Fruit fly (Drosophila melanogaster) whole organism, embryonic: Measurements from ENCODE around the gene CG43980.

Source experiments
- BEAF-32 ChIP-seq: fragments of 200-800 bp; sonication (Bioruptor generic); optimal IDR thresholded peaks from 3 replicates; lab custom pipeline; 2017; ENCODE audit warnings: missing biosample characterization, missing genetic modification characterization, mild to moderate bottlenecking, moderate library complexity, missing genetic modification reagents
- Bdp1 ChIP-seq: fragments of 200-800 bp; sonication (Bioruptor generic); optimal IDR thresholded peaks from 3 replicates; lab custom pipeline; 2016; ENCODE audit warnings: missing biosample characterization, missing genetic modification characterization
- CG10209 ChIP-seq: fragments of 200-800 bp; sonication (Bioruptor generic); optimal IDR thresholded peaks from 3 replicates; lab custom pipeline; 2017; ENCODE audit warnings: missing biosample characterization, mild to moderate bottlenecking, missing genetic modification characterization, missing genetic modification reagents
- CG10462 ChIP-seq: fragments of 200-800 bp; sonication (Bioruptor generic); optimal IDR thresholded peaks from 2 replicates; lab custom pipeline; 2016; ENCODE audit warnings: missing biosample characterization, missing genetic modification characterization
- CG11456 ChIP-seq: fragments of 200-800 bp; sonication (Bioruptor generic); IDR thresholded peaks from 3 replicates; pipeline ENCODE4 v1.3.6; 2022; ENCODE audit warnings: missing biosample characterization, missing genetic modification characterization
- CG13894 ChIP-seq: fragments of 200-800 bp; sonication (Bioruptor generic); optimal IDR thresholded peaks from 3 replicates; lab custom pipeline; 2018; ENCODE audit warnings: missing biosample characterization, mild to moderate bottlenecking, missing genetic modification characterization, moderate library complexity
- CG14441 ChIP-seq: fragments of 200-800 bp; sonication (Bioruptor generic); IDR thresholded peaks from 2 replicates; pipeline ENCODE4 v1.3.6; 2022; ENCODE audit warnings: missing biosample characterization, missing genetic modification characterization
- CG16813 ChIP-seq: fragments of 200-800 bp; sonication (Bioruptor generic); IDR thresholded peaks from 3 replicates; pipeline ENCODE4 v1.3.6; 2022; ENCODE audit warnings: missing biosample characterization, missing genetic modification characterization; ENCODE audit not compliant: partially characterized antibody
- CG2202 ChIP-seq: fragments of 200-800 bp; sonication (Bioruptor generic); optimal IDR thresholded peaks from 2 replicates; lab custom pipeline; 2018; ENCODE audit warnings: missing biosample characterization, mild to moderate bottlenecking, missing genetic modification characterization
- CG30403 ChIP-seq: fragments of 200-800 bp; sonication (Bioruptor generic); optimal IDR thresholded peaks from 3 replicates; lab custom pipeline; 2016; ENCODE audit warnings: missing biosample characterization, missing genetic modification characterization
- CG3163 ChIP-seq: fragments of 200-800 bp; sonication (Bioruptor generic); optimal IDR thresholded peaks from 3 replicates; lab custom pipeline; 2016; ENCODE audit warnings: missing biosample characterization, missing genetic modification characterization
- CG4617 ChIP-seq: fragments of 200-800 bp; sonication (Bioruptor generic); optimal IDR thresholded peaks from 3 replicates; lab custom pipeline; 2016; ENCODE audit warnings: missing biosample characterization, missing genetic modification characterization, borderline replicate concordance
- CG7987 ChIP-seq: fragments of 200-800 bp; sonication (Bioruptor generic); optimal IDR thresholded peaks from 2 replicates; lab custom pipeline; 2018; ENCODE audit warnings: missing biosample characterization, mild to moderate bottlenecking, missing genetic modification characterization, moderate library complexity
- CTCF ChIP-seq: fragments of 200-800 bp; sonication (Bioruptor generic); optimal IDR thresholded peaks from 2 replicates; lab custom pipeline; 2017; ENCODE audit warnings: missing biosample characterization, mild to moderate bottlenecking, missing genetic modification characterization, moderate library complexity
- D ChIP-seq, 2 experiments: fragments of 200-800 bp in 1 of 2; fragments of >200 bp in 1 of 2; sonication (Bioruptor generic) in 1 of 2; optimal IDR thresholded peaks; 2 replicates in 1 of 2; 3 replicates in 1 of 2; lab custom pipeline; 2017; ENCODE audit warnings: mild to moderate bottlenecking in 1 of 2, missing biosample characterization in 1 of 2, missing genetic modification characterization in 1 of 2, missing genetic modification reagents in 1 of 2
- Deaf1 ChIP-seq: fragments of 200-800 bp; optimal IDR thresholded peaks from 3 replicates; lab custom pipeline; 2019; ENCODE audit warnings: missing biosample characterization, mild to moderate bottlenecking, missing genetic modification characterization, moderate library complexity
- Dip3 ChIP-seq: fragments of 200-800 bp; sonication (Bioruptor generic); optimal IDR thresholded peaks from 3 replicates; lab custom pipeline; 2016; ENCODE audit warnings: missing biosample characterization, missing genetic modification characterization
- Dp ChIP-seq: fragments of 200-800 bp; sonication (Bioruptor generic); optimal IDR thresholded peaks from 2 replicates; lab custom pipeline; 2018; ENCODE audit warnings: missing biosample characterization, mild to moderate bottlenecking, missing genetic modification characterization, moderate library complexity
- Dref ChIP-seq: fragments of 200-800 bp; sonication (Bioruptor generic); IDR thresholded peaks from 2 replicates; pipeline ENCODE4 v1.3.6; 2022; ENCODE audit warnings: missing biosample characterization, missing genetic modification characterization
- Gug ChIP-seq: fragments of 200-800 bp; sonication (Bioruptor generic); IDR thresholded peaks from 4 replicates; pipeline ENCODE4 v1.3.6; 2022; ENCODE audit warnings: missing biosample characterization, missing genetic modification characterization
- HmgZ ChIP-seq: fragments of 200-800 bp; sonication (Bioruptor generic); optimal IDR thresholded peaks from 2 replicates; lab custom pipeline; 2018; ENCODE audit warnings: missing biosample characterization, mild to moderate bottlenecking, missing genetic modification characterization
- NFAT ChIP-seq: fragments of 200-800 bp; sonication (Bioruptor generic); IDR thresholded peaks from 2 replicates; pipeline ENCODE4 v1.3.6; 2022; ENCODE audit warnings: missing biosample characterization, missing genetic modification characterization
- PHDP ChIP-seq: fragments of 200-800 bp; sonication (Bioruptor generic); optimal IDR thresholded peaks from 3 replicates; lab custom pipeline; 2018; ENCODE audit warnings: missing biosample characterization, mild to moderate bottlenecking, missing genetic modification characterization, moderate library complexity
- Stat92E ChIP-seq, 3 experiments: fragments of >200 bp in 2 of 3; fragments of 200-800 bp in 1 of 3; sonication (Bioruptor generic) in 1 of 3; optimal IDR thresholded peaks; 2 replicates each; lab custom pipeline; 2017 to 2019; ENCODE audit warnings: missing biosample characterization in 3 of 3, missing genetic modification characterization in 3 of 3, mild to moderate bottlenecking in 1 of 3, moderate library complexity in 1 of 3
- Usf ChIP-seq: fragments of 200-800 bp; sonication (Bioruptor generic); optimal IDR thresholded peaks from 2 replicates; lab custom pipeline; 2017; ENCODE audit warnings: missing genotype, missing biosample characterization, missing genetic modification characterization
- amos ChIP-seq: fragments of 200-800 bp; sonication (Bioruptor generic); IDR thresholded peaks from 2 replicates; pipeline ENCODE4 v1.3.6; 2022; ENCODE audit warnings: missing biosample characterization, missing genetic modification characterization; ENCODE audit not compliant: partially characterized antibody
- ato ChIP-seq: fragments of 200-800 bp; sonication (Bioruptor generic); IDR thresholded peaks from 2 replicates; pipeline ENCODE4 v1.3.6; 2022; ENCODE audit warnings: missing biosample characterization, missing genetic modification characterization; ENCODE audit not compliant: partially characterized antibody
- bigmax ChIP-seq: fragments of 200-800 bp; sonication (Bioruptor generic); optimal IDR thresholded peaks from 2 replicates; lab custom pipeline; 2018; ENCODE audit warnings: missing biosample characterization, mild to moderate bottlenecking, missing genetic modification characterization
- cas ChIP-seq: fragments of 200-800 bp; sonication (Bioruptor generic); IDR thresholded peaks from 2 replicates; pipeline ENCODE4 v1.3.6; 2022; ENCODE audit warnings: missing biosample characterization, missing genetic modification characterization
- chif ChIP-seq, 2 experiments: fragments of 200-800 bp; sonication (Bioruptor generic); optimal IDR thresholded peaks; 3 replicates each; lab custom pipeline; 2016; ENCODE audit warnings: missing biosample characterization in 2 of 2, missing genetic modification characterization in 2 of 2
- croc ChIP-seq: fragments of 200-800 bp; sonication (Bioruptor generic); conservative IDR thresholded peaks from 3 replicates; pipeline ENCODE4 v1.3.6; 2022; ENCODE audit warnings: missing biosample characterization, missing genetic modification characterization
- cwo ChIP-seq: fragments of 200-800 bp; sonication (Bioruptor generic); optimal IDR thresholded peaks from 3 replicates; lab custom pipeline; 2017; ENCODE audit warnings: missing biosample characterization, missing genetic modification characterization, mild to moderate bottlenecking, moderate library complexity, missing genetic modification reagents
- da ChIP-seq: fragments of 200-800 bp; sonication (Bioruptor generic); optimal IDR thresholded peaks from 2 replicates; lab custom pipeline; 2016; ENCODE audit warnings: missing biosample characterization, missing genetic modification characterization
- dpn ChIP-seq, 2 experiments: fragments of 200-800 bp; sonication (Bioruptor generic); optimal IDR thresholded peaks; 3 replicates each; lab custom pipeline; 2016; ENCODE audit warnings: missing biosample characterization in 2 of 2, missing genetic modification characterization in 2 of 2
- ewg ChIP-seq: fragments of 200-800 bp; sonication (Bioruptor generic); optimal IDR thresholded peaks from 3 replicates; lab custom pipeline; 2017; ENCODE audit warnings: mild to moderate bottlenecking, missing biosample characterization, missing genetic modification reagents, missing genetic modification characterization
- fru ChIP-seq: fragments of >200 bp; optimal IDR thresholded peaks from 2 replicates; lab custom pipeline; 2017
- hb ChIP-seq: fragments of 200-800 bp; sonication (Bioruptor generic); IDR thresholded peaks from 3 replicates; pipeline ENCODE4 v1.3.6; 2022; ENCODE audit warnings: missing biosample characterization, missing genetic modification characterization; ENCODE audit not compliant: partially characterized antibody
- insv ChIP-seq, 2 experiments: fragments of 200-800 bp; sonication (Bioruptor generic); optimal IDR thresholded peaks; 3 replicates each; lab custom pipeline; 2016 to 2018; ENCODE audit warnings: missing biosample characterization in 2 of 2, missing genetic modification characterization in 2 of 2
- lov ChIP-seq, 2 experiments: fragments of 200-800 bp in 1 of 2; fragments of >200 bp in 1 of 2; sonication (Bioruptor generic) in 1 of 2; IDR thresholded peaks in 1 of 2; optimal IDR thresholded peaks in 1 of 2; 2 replicates in 1 of 2; 3 replicates in 1 of 2; pipeline versions ENCODE4 v1.3.6 to Lab custom; 2017 to 2022; ENCODE audit warnings: missing biosample characterization in 1 of 2, missing genetic modification characterization in 1 of 2
- nom ChIP-seq: fragments of 200-800 bp; sonication (Bioruptor generic); optimal IDR thresholded peaks from 2 replicates; lab custom pipeline; 2017; ENCODE audit warnings: missing biosample characterization, missing genetic modification characterization, mild to moderate bottlenecking, moderate library complexity, missing genetic modification reagents
- pho ChIP-seq: fragments of 200-800 bp; sonication (Bioruptor generic); optimal IDR thresholded peaks from 2 replicates; lab custom pipeline; 2016; ENCODE audit warnings: missing biosample characterization, missing genetic modification characterization
- phol ChIP-seq: fragments of 200-800 bp; sonication (Bioruptor generic); optimal IDR thresholded peaks from 3 replicates; lab custom pipeline; 2018; ENCODE audit warnings: missing biosample characterization, mild to moderate bottlenecking, missing genetic modification characterization, moderate library complexity
- prd ChIP-seq, 3 experiments: fragments of >200 bp in 2 of 3; fragments of 200-800 bp in 1 of 3; sonication (Bioruptor generic) in 1 of 3; optimal IDR thresholded peaks in 2 of 3; IDR thresholded peaks in 1 of 3; 2 replicates in 2 of 3; 3 replicates in 1 of 3; pipeline versions ENCODE4 v1.3.6 to Lab custom; 2017 to 2022; ENCODE audit warnings: missing biosample characterization in 1 of 3, missing genetic modification characterization in 1 of 3
- row ChIP-seq: fragments of 200-800 bp; sonication (Bioruptor generic); IDR thresholded peaks from 3 replicates; pipeline ENCODE4 v1.3.6; 2022; ENCODE audit warnings: missing biosample characterization, missing genetic modification characterization
- salm ChIP-seq: fragments of 200-800 bp; sonication (Bioruptor generic); optimal IDR thresholded peaks from 2 replicates; lab custom pipeline; 2018; ENCODE audit warnings: missing biosample characterization, mild to moderate bottlenecking, missing genetic modification characterization
- shn ChIP-seq: fragments of 200-800 bp; sonication (Bioruptor generic); optimal IDR thresholded peaks from 3 replicates; lab custom pipeline; 2016; ENCODE audit warnings: missing biosample characterization, missing genetic modification characterization
- vnd ChIP-seq: fragments of 200-800 bp; sonication (Bioruptor generic); IDR thresholded peaks from 3 replicates; pipeline ENCODE4 v1.3.6; 2022; ENCODE audit warnings: missing biosample characterization, missing genetic modification characterization; ENCODE audit not compliant: partially characterized antibody
- vvl ChIP-seq: fragments of 200-800 bp; sonication (Bioruptor generic); IDR thresholded peaks from 2 replicates; pipeline ENCODE4 v1.3.6; 2022; ENCODE audit warnings: missing biosample characterization, missing genetic modification characterization

CG43980 gene

DNA sequence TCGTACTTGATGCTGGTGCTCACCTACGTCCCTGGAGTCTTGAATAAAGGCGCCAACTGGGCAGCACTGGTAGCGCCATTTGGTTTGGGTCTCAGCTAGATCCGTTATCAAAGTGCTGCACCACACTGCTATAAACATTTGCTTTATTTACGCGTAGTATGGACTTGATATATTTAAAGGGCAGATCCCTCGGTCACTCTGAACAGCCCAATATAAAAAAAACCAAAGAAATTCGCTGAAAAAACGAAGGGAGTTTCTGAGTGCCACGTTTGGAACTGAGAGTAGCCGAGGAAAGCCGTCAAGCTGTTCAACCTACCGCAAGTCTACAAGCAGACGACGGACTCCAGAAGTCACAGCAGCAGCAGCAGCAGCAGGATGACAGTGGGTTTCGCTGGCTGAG lies 3.9 kb upstream of the CG43980 start, which contains the start of gene Atox1 (continued):
- TF ChIP-seq PHDP: peak; percentile 29
- TF ChIP-seq HmgZ (tag; lab: Kevin White, UChicago): peak; percentile 91
- peak; percentile 68; the same call in 2 of the 3 replicates for TF ChIP-seq CG11456 (GFP tag; lab: Robert Waterston, UW)
- peak; percentile 21 for TF ChIP-seq da
- TF ChIP-seq salm (tag; lab: Kevin White, UChicago): peak; percentile 0
- peak in 1 of 2 experiments; percentile 52 for TF ChIP-seq insv (GFP tag; optimal IDR thresholded peaks at IDR 0.05; lab: Kevin White, UChicago)
- TF ChIP-seq croc (GFP tag; lab: Robert Waterston, UW): no peak
- peak; percentile 99 for TF ChIP-seq Dp
- TF ChIP-seq vvl (GFP tag; lab: Robert Waterston, UW): 0 out of 2 replicates have a peak, but pooled peaks have one; percentile 52
- TF ChIP-seq dpn (GFP tag; optimal IDR thresholded peaks at IDR 0.05; lab: Kevin White, UChicago): peak; percentile 15 to 35
- peak; percentile 5 for TF ChIP-seq CG30403
- no peak for TF ChIP-seq fru
- peak; percentile 20; the same call in 1 of the 2 replicates for TF ChIP-seq cas (GFP tag; lab: Robert Waterston, UW)
- TF ChIP-seq Dip3: no peak
- peak; percentile 36 for TF ChIP-seq Deaf1 (tag; lab: Kevin White, UChicago)
- peak; percentile 55 for TF ChIP-seq amos (GFP tag; lab: Robert Waterston, UW)
- TF ChIP-seq nom: peak; percentile 53
- TF ChIP-seq pho (GFP tag; lab: Kevin White, UChicago): peak; percentile 67
- no peak for TF ChIP-seq vnd
- TF ChIP-seq chif (GFP tag; optimal IDR thresholded peaks at IDR 0.05; lab: Kevin White, UChicago): peak in 1 of 2 experiments; percentile 33
- TF ChIP-seq NFAT (GFP tag; lab: Robert Waterston, UW): peak; percentile 41; the same call in 1 of the 2 replicates
- TF ChIP-seq Gug (GFP tag; lab: Robert Waterston, UW): peak; percentile 31; the same call in 1 of the 4 replicates
- TF ChIP-seq D (optimal IDR thresholded peaks at IDR 0.05; lab: Kevin White, UChicago): no peak
- TF ChIP-seq D (GFP tag; optimal IDR thresholded peaks at IDR 0.05; lab: Kevin White, UChicago): no peak
- no peak for TF ChIP-seq CG2202 (tag; lab: Kevin White, UChicago)
- peak; percentile 27 for TF ChIP-seq CG3163 (GFP tag; lab: Kevin White, UChicago)
- peak; percentile 73 for TF ChIP-seq CG4617 (GFP tag; lab: Kevin White, UChicago)
- TF ChIP-seq Dref (GFP tag; lab: Robert Waterston, UW): peak; percentile 42
- TF ChIP-seq phol: peak; percentile 86
- TF ChIP-seq ato (GFP tag; lab: Robert Waterston, UW): peak; percentile 24; the same call in 1 of the 2 replicates
- TF ChIP-seq Bdp1 (GFP tag; lab: Kevin White, UChicago): no peak
- TF ChIP-seq cwo: no peak
- TF ChIP-seq bigmax (GFP tag; lab: Kevin White, UChicago): peak; percentile 40
- no peak for TF ChIP-seq lov (optimal IDR thresholded peaks at IDR 0.05; lab: Kevin White, UChicago)
- TF ChIP-seq lov (GFP tag; IDR thresholded peaks at IDR 0.05; lab: Robert Waterston, UW): 0 out of 3 replicates have a peak, but pooled peaks have one; percentile 25
- no peak for TF ChIP-seq CG16813 (GFP tag; lab: Robert Waterston, UW)
- TF ChIP-seq CG10462 (GFP tag; lab: Kevin White, UChicago): no peak
- no peak for TF ChIP-seq CG14441 (GFP tag; lab: Robert Waterston, UW)
- TF ChIP-seq Stat92E (GFP tag; optimal IDR thresholded peaks at IDR 0.05; lab: Kevin White, UChicago): peak in 1 of 3 experiments; percentile 19
- no peak for TF ChIP-seq shn (GFP tag; lab: Kevin White, UChicago)
- TF ChIP-seq CTCF: peak; percentile 86
- peak; percentile 23; the same call in 1 of the 3 replicates for TF ChIP-seq row (GFP tag; lab: Robert Waterston, UW)
- peak; percentile 45 for TF ChIP-seq BEAF-32 (GFP tag; lab: Kevin White, UChicago)
- no peak for TF ChIP-seq prd (optimal IDR thresholded peaks at IDR 0.05; lab: Kevin White, UChicago)
- no peak for TF ChIP-seq prd (GFP tag; IDR thresholded peaks at IDR 0.05; lab: Robert Waterston, UW)
- TF ChIP-seq ewg (GFP tag; lab: Kevin White, UChicago): peak; percentile 22
- no peak for TF ChIP-seq Usf (GFP tag; lab: Kevin White, UChicago)
- TF ChIP-seq hb (GFP tag; lab: Robert Waterston, UW): no peak
- peak; percentile 72 for TF ChIP-seq CG7987 (GFP tag; lab: Kevin White, UChicago)
- peak; percentile 27 for TF ChIP-seq CG10209 (GFP tag; lab: Kevin White, UChicago)
- peak; percentile 79 for TF ChIP-seq CG13894 (tag; lab: Kevin White, UChicago)
